Worm (Caenorhabditis elegans): ENCODE results near the gene W02F12.4.

DNA sequence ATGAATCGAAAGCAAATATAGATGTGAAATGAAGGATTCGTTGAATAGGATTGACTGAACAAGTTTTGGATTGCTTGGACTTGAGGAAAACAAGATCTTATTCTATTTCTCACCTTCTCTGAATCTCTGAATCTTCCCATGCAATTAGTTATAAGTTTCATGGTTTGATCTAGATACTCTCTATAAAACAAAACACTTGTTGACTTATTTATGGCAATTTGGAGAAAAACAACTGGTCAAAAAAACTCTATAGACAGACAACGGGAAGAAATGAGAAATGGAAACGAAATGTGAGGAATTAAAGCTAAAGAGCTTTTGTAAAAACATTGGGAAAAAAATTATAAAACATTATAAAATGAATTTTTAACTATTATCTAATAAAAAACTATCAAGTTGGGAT is 12.1 kb downstream of the W02F12.4 start, which contains the start of gene W02F12.8:
- TF ChIP-seq hmg-4 (GFP tag; optimal IDR thresholded peaks at IDR 0.05) (no peak), pes-1 (GFP tag; IDR thresholded peaks at IDR 0.05) (no peak), tra-4 (tag; optimal IDR thresholded peaks at IDR 0.05) (no peak), ama-1 (optimal IDR thresholded peaks at IDR 0.05) (no peak), ets-7 (tag; optimal IDR thresholded peaks at IDR 0.05) (no peak), ceh-36 (tag; optimal IDR thresholded peaks at IDR 0.05) (no peak), scrt-1 (GFP tag; IDR thresholded peaks at IDR 0.05) (no peak), sea-1 (GFP tag; conservative IDR thresholded peaks at IDR 0.05) (no peak), tbx-37 (GFP tag; conservative IDR thresholded peaks at IDR 0.05) (no peak), F13C5.2 (tag; optimal IDR thresholded peaks at IDR 0.05) (no peak), hnd-1 (tag; optimal IDR thresholded peaks at IDR 0.05) (no peak)
